Worm (Caenorhabditis elegans): Measurements from ENCODE around the gene grwd-1.

DNA sequence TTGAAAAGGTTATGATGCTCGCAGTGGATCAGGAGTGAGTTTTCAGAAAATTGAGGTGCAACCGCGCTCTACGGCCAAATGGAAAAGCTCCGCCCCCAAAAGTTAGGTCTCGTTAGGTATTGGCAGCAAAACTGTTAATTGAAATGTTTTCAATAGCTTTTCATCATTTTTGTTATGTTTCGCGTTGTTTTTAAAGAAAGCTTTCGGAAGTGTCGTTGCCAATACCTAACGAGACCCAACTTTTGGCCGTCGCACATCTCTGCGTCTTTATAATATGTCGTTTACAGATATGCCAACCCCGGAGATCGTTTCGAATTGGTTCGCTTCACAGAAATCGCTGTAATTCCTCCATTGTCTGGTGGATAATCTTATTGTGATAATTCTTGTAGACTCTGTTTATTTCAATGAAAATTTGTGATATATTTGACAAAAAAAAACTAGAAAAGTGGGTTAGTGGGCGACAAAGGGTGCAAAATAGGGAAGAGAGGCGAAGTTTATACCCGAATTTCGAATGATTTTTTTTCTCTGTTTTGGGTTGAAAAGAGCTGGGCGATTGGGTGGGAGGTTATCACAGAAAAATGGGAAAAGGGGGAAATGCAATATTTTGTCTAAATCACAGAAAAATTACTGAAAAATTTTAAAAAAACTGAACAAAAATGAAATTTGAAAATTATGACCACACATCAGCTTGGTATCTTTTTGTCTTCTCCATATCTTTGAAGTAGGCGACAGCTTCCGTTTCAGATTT lies 43.2 kb downstream of the grwd-1 start:
- TF ChIP-seq fos-1 (tag; optimal IDR thresholded peaks at IDR 0.05) = no peak
- TF ChIP-seq nhr-76 (tag; optimal IDR thresholded peaks at IDR 0.05) = no peak
